Fruit fly (Drosophila melanogaster) whole organism, adult: ENCODE measurements around the gene Blos2.

Experiments used
- CG11617 ChIP-seq: fragments of 200-800 bp; sonication (Bioruptor generic); optimal IDR thresholded peaks from 2 replicates; lab custom pipeline; 2017; ENCODE audit warnings: mild to moderate bottlenecking, missing biosample characterization, missing genetic modification reagents, missing genetic modification characterization
- CG12768 ChIP-seq: fragments of 200-800 bp; sonication (Bioruptor generic); optimal IDR thresholded peaks from 2 replicates; lab custom pipeline; 2017; ENCODE audit warnings: missing biosample characterization, missing genetic modification characterization, mild to moderate bottlenecking, moderate library complexity, missing genetic modification reagents
- CG14711 ChIP-seq: fragments of 200-800 bp; sonication (Bioruptor generic); optimal IDR thresholded peaks from 2 replicates; lab custom pipeline; 2018; ENCODE audit warnings: missing biosample characterization, mild to moderate bottlenecking, missing genetic modification characterization, moderate library complexity
- CG1620 ChIP-seq: fragments of 200-800 bp; sonication (Bioruptor generic); optimal IDR thresholded peaks from 2 replicates; lab custom pipeline; 2016; ENCODE audit warnings: missing biosample characterization, missing genetic modification characterization
- CG33017 ChIP-seq: fragments of 200-800 bp; sonication (Bioruptor generic); optimal IDR thresholded peaks from 2 replicates; lab custom pipeline; 2018; ENCODE audit warnings: missing biosample characterization, mild to moderate bottlenecking, missing genetic modification characterization, moderate library complexity
- CG5204 ChIP-seq: fragments of 200-800 bp; sonication (Bioruptor generic); optimal IDR thresholded peaks from 2 replicates; lab custom pipeline; 2016; ENCODE audit warnings: missing biosample characterization, missing genetic modification characterization
- CG7045 ChIP-seq: fragments of 200-800 bp; sonication (Bioruptor generic); optimal IDR thresholded peaks from 2 replicates; lab custom pipeline; 2017; ENCODE audit warnings: missing biosample characterization, mild to moderate bottlenecking, missing genetic modification characterization
- CG7101 ChIP-seq: fragments of 200-800 bp; sonication (Bioruptor generic); optimal IDR thresholded peaks from 2 replicates; lab custom pipeline; 2018; ENCODE audit warnings: missing biosample characterization, mild to moderate bottlenecking, missing genetic modification characterization, moderate library complexity
- Clk ChIP-seq: fragments of 200-800 bp; sonication (Bioruptor generic); optimal IDR thresholded peaks from 2 replicates; lab custom pipeline; 2017; ENCODE audit warnings: missing biosample characterization, missing genetic modification characterization
- Crg-1 ChIP-seq: fragments of 200-800 bp; sonication (Bioruptor generic); optimal IDR thresholded peaks from 2 replicates; lab custom pipeline; 2016; ENCODE audit warnings: missing biosample characterization, missing genetic modification characterization
- Hr96 ChIP-seq: fragments of 200-800 bp; sonication (Bioruptor generic); optimal IDR thresholded peaks from 2 replicates; lab custom pipeline; 2016; ENCODE audit warnings: missing biosample characterization, missing genetic modification characterization
- Mnt ChIP-seq: fragments of 200-800 bp; sonication (Bioruptor generic); optimal IDR thresholded peaks from 2 replicates; lab custom pipeline; 2016; ENCODE audit warnings: missing biosample characterization, mild to moderate bottlenecking, missing genetic modification characterization
- bab1 ChIP-seq: fragments of 200-800 bp; sonication (Bioruptor generic); optimal IDR thresholded peaks from 3 replicates; lab custom pipeline; 2019; ENCODE audit warnings: missing biosample characterization, mild to moderate bottlenecking, missing genetic modification characterization, moderate library complexity
- cic ChIP-seq: fragments of 200-800 bp; sonication (Bioruptor generic); optimal IDR thresholded peaks from 2 replicates; lab custom pipeline; 2017; ENCODE audit warnings: missing biosample characterization, mild to moderate bottlenecking, missing genetic modification characterization, moderate library complexity
- cnc ChIP-seq, 2 experiments: fragments of >200 bp; optimal IDR thresholded peaks; 2 replicates each; lab custom pipeline; 2017
- kay ChIP-seq: fragments of 200-800 bp; sonication (Bioruptor generic); peaks from one replicate; lab custom pipeline; 2016; ENCODE audit warnings: missing biosample characterization, missing genetic modification characterization, borderline replicate concordance
- ovo ChIP-seq: fragments of 200-800 bp; sonication (Bioruptor generic); optimal IDR thresholded peaks from 2 replicates; lab custom pipeline; 2016; ENCODE audit warnings: missing biosample characterization, missing genetic modification characterization
- pad ChIP-seq: fragments of 200-800 bp; sonication (Bioruptor generic); optimal IDR thresholded peaks from 3 replicates; lab custom pipeline; 2017; ENCODE audit warnings: missing biosample characterization, missing genetic modification characterization, mild to moderate bottlenecking, moderate library complexity, missing genetic modification reagents
- tj ChIP-seq: fragments of 200-800 bp; sonication (Bioruptor generic); optimal IDR thresholded peaks from 3 replicates; lab custom pipeline; 2017; ENCODE audit warnings: missing biosample characterization, mild to moderate bottlenecking, missing genetic modification characterization, moderate library complexity
- toe ChIP-seq: fragments of 200-800 bp; sonication (Bioruptor generic); optimal IDR thresholded peaks from 2 replicates; lab custom pipeline; 2016; ENCODE audit warnings: missing biosample characterization, missing genetic modification characterization

The Blos2 gene

DNA sequence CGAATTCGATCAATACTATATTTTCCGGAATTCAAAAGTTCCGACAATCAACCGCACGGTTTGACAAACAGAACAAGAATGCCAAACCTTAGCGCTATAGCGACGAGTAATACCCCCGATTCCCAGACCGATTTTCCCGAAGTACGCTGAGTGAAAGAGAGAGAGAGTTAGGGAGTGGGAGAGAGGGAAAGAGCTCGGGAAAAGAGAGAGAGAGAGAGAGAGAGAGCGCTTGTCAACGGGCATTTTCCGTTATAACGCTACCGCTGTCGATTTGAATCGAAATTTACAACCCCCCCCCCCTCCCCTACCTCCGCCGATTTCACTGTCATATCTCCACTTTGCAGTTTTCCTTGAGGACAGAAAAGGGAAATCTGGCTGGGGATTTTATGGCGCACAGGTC lies 14.8 kb upstream of the Blos2 start:
- TF ChIP-seq ovo (GFP tag; lab: Kevin White, UChicago) (peak; percentile 68), Mnt (GFP tag; lab: Kevin White, UChicago) (peak; percentile 17), pad (peak; percentile 7), CG33017 (peak; percentile 2), bab1 (GFP tag; lab: Kevin White, UChicago) (peak; percentile 53), cnc (optimal IDR thresholded peaks at IDR 0.05; lab: Kevin White, UChicago) (no peak), CG5204 (GFP tag; lab: Kevin White, UChicago) (no peak), CG1620 (GFP tag; lab: Kevin White, UChicago) (no peak), CG12768 (GFP tag; lab: Kevin White, UChicago) (peak; percentile 9), tj (GFP tag; lab: Kevin White, UChicago) (peak; percentile 45), kay (GFP tag; lab: Kevin White, UChicago) (no peak), Crg-1 (GFP tag; lab: Kevin White, UChicago) (peak; percentile 35), CG7101 (peak; percentile 27), CG11617 (GFP tag; lab: Kevin White, UChicago) (no peak), cic (GFP tag; lab: Kevin White, UChicago) (no peak), toe (no peak)

DNA sequence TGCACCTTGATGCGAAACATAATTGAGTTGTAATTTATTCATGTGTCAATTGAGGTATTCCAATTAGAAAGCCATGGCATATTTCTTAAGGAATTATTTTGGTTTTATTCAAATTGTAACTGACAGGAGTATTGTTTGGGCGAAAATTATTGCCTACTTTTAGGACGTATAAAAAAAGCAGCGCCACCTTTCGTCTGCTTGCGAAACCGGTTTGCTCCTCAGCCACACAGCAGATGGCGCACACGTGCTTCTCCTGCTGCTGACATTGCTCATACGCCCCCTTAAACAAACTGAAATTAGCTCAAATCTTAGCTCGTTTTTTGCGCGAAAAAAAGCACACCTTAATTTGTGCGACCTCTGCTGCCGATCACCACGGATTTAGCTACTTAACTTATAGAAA lies 13.5 kb upstream of the Blos2 start:
- TF ChIP-seq toe (peak; percentile 20), pad (peak; percentile 64), CG12768 (GFP tag; lab: Kevin White, UChicago) (peak; percentile 1), CG33017 (no peak), tj (GFP tag; lab: Kevin White, UChicago) (no peak), bab1 (GFP tag; lab: Kevin White, UChicago) (peak; percentile 89), Crg-1 (GFP tag; lab: Kevin White, UChicago) (peak; percentile 49), Hr96 (GFP tag; lab: Kevin White, UChicago) (peak; percentile 68), cic (GFP tag; lab: Kevin White, UChicago) (no peak), CG5204 (GFP tag; lab: Kevin White, UChicago) (peak; percentile 18), CG14711 (tag; lab: Kevin White, UChicago) (no peak), CG11617 (GFP tag; lab: Kevin White, UChicago) (no peak), Clk (no peak), CG7045 (GFP tag; lab: Kevin White, UChicago) (no peak), cnc (optimal IDR thresholded peaks at IDR 0.05; lab: Kevin White, UChicago) (no peak), Mnt (GFP tag; lab: Kevin White, UChicago) (peak; percentile 31), CG7101 (peak; percentile 57), kay (GFP tag; lab: Kevin White, UChicago) (no peak), ovo (GFP tag; lab: Kevin White, UChicago) (peak; percentile 66), CG1620 (GFP tag; lab: Kevin White, UChicago) (peak; percentile 49)

dm6 chr3L:11049414-11049813 lies 12.0 kb upstream of the Blos2 start:
- TF ChIP-seq CG12768 (GFP tag; lab: Kevin White, UChicago) (peak; percentile 62), CG33017 (peak; percentile 40), CG7101 (peak; percentile 47), Mnt (GFP tag; lab: Kevin White, UChicago) (peak; percentile 35), cnc (optimal IDR thresholded peaks at IDR 0.05; lab: Kevin White, UChicago) (no peak), cic (GFP tag; lab: Kevin White, UChicago) (peak; percentile 71), ovo (GFP tag; lab: Kevin White, UChicago) (peak; percentile 41), kay (GFP tag; lab: Kevin White, UChicago) (no peak), Clk (no peak), toe (no peak), pad (peak; percentile 43), CG11617 (GFP tag; lab: Kevin White, UChicago) (peak; percentile 25), CG14711 (tag; lab: Kevin White, UChicago) (peak; percentile 13), Crg-1 (GFP tag; lab: Kevin White, UChicago) (peak; percentile 65), CG5204 (GFP tag; lab: Kevin White, UChicago) (peak; percentile 28), Hr96 (GFP tag; lab: Kevin White, UChicago) (peak; percentile 2), CG1620 (GFP tag; lab: Kevin White, UChicago) (peak; percentile 6), CG7045 (GFP tag; lab: Kevin White, UChicago) (peak; percentile 79)

- TF ChIP-seq bab1 (GFP tag; lab: Kevin White, UChicago) = no peak
- TF ChIP-seq CG1620 (GFP tag; lab: Kevin White, UChicago) = no peak
- TF ChIP-seq cic (GFP tag; lab: Kevin White, UChicago) = no peak
- TF ChIP-seq Hr96 (GFP tag; lab: Kevin White, UChicago) = no peak
- TF ChIP-seq kay (GFP tag; lab: Kevin White, UChicago) = no peak
- no peak for TF ChIP-seq CG5204 (GFP tag; lab: Kevin White, UChicago)
- no peak for TF ChIP-seq ovo (GFP tag; lab: Kevin White, UChicago)
- no peak for TF ChIP-seq pad
- TF ChIP-seq toe = no peak
- no peak for TF ChIP-seq Crg-1 (GFP tag; lab: Kevin White, UChicago)
- TF ChIP-seq CG14711 (tag; lab: Kevin White, UChicago) = no peak
- TF ChIP-seq CG33017 = no peak
- TF ChIP-seq tj (GFP tag; lab: Kevin White, UChicago) = no peak
- no peak for TF ChIP-seq CG7045 (GFP tag; lab: Kevin White, UChicago)
- no peak for TF ChIP-seq CG7101
- no peak for TF ChIP-seq cnc (optimal IDR thresholded peaks at IDR 0.05; lab: Kevin White, UChicago)
- TF ChIP-seq Mnt (GFP tag; lab: Kevin White, UChicago) = no peak
Observed at dm6 chr3L:11051271-11051670, 10.1 kb upstream of the Blos2 start, which contains the start of gene CG43693. Gene CG43693 (minus strand): TSS chr3L:11051371.

- no peak for TF ChIP-seq CG7045 (GFP tag; lab: Kevin White, UChicago)
- no peak for TF ChIP-seq CG1620 (GFP tag; lab: Kevin White, UChicago)
- no peak for TF ChIP-seq CG11617 (GFP tag; lab: Kevin White, UChicago)
- no peak for TF ChIP-seq tj (GFP tag; lab: Kevin White, UChicago)
- TF ChIP-seq kay (GFP tag; lab: Kevin White, UChicago) = no peak
- TF ChIP-seq toe = no peak
Observed at dm6 chr3L:11052760-11053259, 8.6 kb upstream of the Blos2 start.
